Worm (Caenorhabditis elegans) whole organism, mixed stage, embryonic: ENCODE results near the gene cest-30.

Experiments
- blmp-1 ChIP-seq: fragments of 150-350 bp; optimal IDR thresholded peaks from 2 replicates; lab custom pipeline; 2014; ENCODE audit warnings: missing biosample characterization, missing genetic modification characterization
- ceh-83 ChIP-seq: fragments of 200-800 bp; sonication (Bioruptor generic); optimal IDR thresholded peaks from 2 replicates; lab custom pipeline; 2018; ENCODE audit warnings: mild to moderate bottlenecking, missing genetic modification characterization, missing compliant biosample characterization
- unc-62 ChIP-seq: fragments of 150-350 bp; optimal IDR thresholded peaks from 2 replicates; lab custom pipeline; 2014; ENCODE audit warnings: missing biosample characterization, missing genetic modification reagents, missing genetic modification characterization

ce11 chrV:5304366-5304765 lies 41.5 kb upstream of the cest-30 start:
- no peak for TF ChIP-seq ceh-83 (GFP tag; lab: Kevin White, UChicago)
- no peak for TF ChIP-seq blmp-1 (tag; lab: Kevin White, UChicago)
- no peak for TF ChIP-seq unc-62 (GFP tag; lab: Kevin White, UChicago)
